Worm (Caenorhabditis elegans): Measurements from ENCODE around the gene qns-1.

- no peak for TF ChIP-seq ahr-1 (tag; optimal IDR thresholded peaks at IDR 0.05)
- TF ChIP-seq pat-9 (tag; optimal IDR thresholded peaks at IDR 0.05), result no peak
- TF ChIP-seq odd-2 (tag; optimal IDR thresholded peaks at IDR 0.05), result no peak
- TF ChIP-seq ceh-45 (GFP tag; IDR thresholded peaks at IDR 0.05), result no peak
- TF ChIP-seq ceh-22 (tag; optimal IDR thresholded peaks at IDR 0.05), result no peak
Measured at ce11 chrIV:10216078-10216477, 3.0 kb downstream of the qns-1 start, which contains the start of gene col-124.

Measured in whole organism, late embryonic.